Fruit fly (Drosophila melanogaster) whole organism, wandering third instar larva: ENCODE measurements around the gene Cyp40.

Experiments used
- CG32264 ChIP-seq: fragments of 200-800 bp; sonication (Bioruptor generic); optimal IDR thresholded peaks from 2 replicates; lab custom pipeline; 2016; ENCODE audit warnings: missing biosample characterization, missing genetic modification characterization
- Dfd ChIP-seq: fragments of >200 bp; optimal IDR thresholded peaks from 2 replicates; lab custom pipeline; 2017; ENCODE audit warnings: missing biosample characterization, missing genetic modification characterization
- Hr83 ChIP-seq: fragments of 200-300 bp; sonication (Bioruptor generic); optimal IDR thresholded peaks from 2 replicates; lab custom pipeline; 2016; ENCODE audit warnings: missing biosample characterization, mild to moderate bottlenecking, missing genetic modification characterization, moderate library complexity; ENCODE audit not compliant: poor library complexity, severe bottlenecking
- Sp1 ChIP-seq: fragments of 200-800 bp; sonication (Bioruptor generic); optimal IDR thresholded peaks from 3 replicates; lab custom pipeline; 2019; ENCODE audit warnings: missing biosample characterization, mild to moderate bottlenecking, missing genetic modification characterization, moderate library complexity
- br ChIP-seq: fragments of 200-800 bp; sonication (Bioruptor generic); optimal IDR thresholded peaks from 2 replicates; lab custom pipeline; 2016; ENCODE audit warnings: missing biosample characterization, missing genetic modification characterization
- lola ChIP-seq: fragments of >200 bp; optimal IDR thresholded peaks from 2 replicates; lab custom pipeline; 2017; ENCODE audit warnings: missing biosample characterization, missing genetic modification characterization

dm6 chr3L:9629910-9630309 lies 1.4 kb downstream of the Cyp40 start:
- TF ChIP-seq Dfd (no peak), br (GFP tag; lab: Kevin White, UChicago) (no peak), Sp1 (GFP tag; lab: Kevin White, UChicago) (no peak), CG32264 (GFP tag; lab: Kevin White, UChicago) (no peak), Hr83 (GFP tag; lab: Kevin White, UChicago) (no peak), lola (GFP tag; lab: Kevin White, UChicago) (no peak)
